Worm (Caenorhabditis elegans): ENCODE measurements around the gene oac-24.

oac-24 gene

ce11 chrV:4742190-4742589 is 31.6 kb downstream of the oac-24 start, which contains the start of gene ugt-61:
Gene ugt-61 (plus strand): TSS chrV:4742422.
- TF ChIP-seq ceh-13 (GFP tag; optimal IDR thresholded peaks at IDR 0.05) (no peak), aly-1 (tag; optimal IDR thresholded peaks at IDR 0.05) (no peak), hmg-4 (GFP tag; optimal IDR thresholded peaks at IDR 0.05) (no peak), F13C5.2 (tag; optimal IDR thresholded peaks at IDR 0.05) (no peak), ets-7 (tag; optimal IDR thresholded peaks at IDR 0.05) (no peak), tbx-37 (GFP tag; conservative IDR thresholded peaks at IDR 0.05) (no peak), hnd-1 (tag; optimal IDR thresholded peaks at IDR 0.05) (no peak), B0310.2 (tag; optimal IDR thresholded peaks at IDR 0.05) (no peak), tbx-11 (GFP tag; IDR thresholded peaks at IDR 0.05) (no peak), pes-1 (GFP tag; IDR thresholded peaks at IDR 0.05) (no peak), sea-1 (GFP tag; conservative IDR thresholded peaks at IDR 0.05) (no peak), flt-1 (GFP tag; IDR thresholded peaks at IDR 0.05) (no peak), tra-4 (tag; optimal IDR thresholded peaks at IDR 0.05) (no peak), scrt-1 (GFP tag; IDR thresholded peaks at IDR 0.05) (no peak)

ce11 chrV:4745269-4745668 is 34.7 kb downstream of the oac-24 start, which contains the start of gene C18G1.7:
Gene C18G1.7 (plus strand): TSS chrV:4745569.
- TF ChIP-seq hmg-4 (GFP tag; optimal IDR thresholded peaks at IDR 0.05) (no peak), tbx-37 (GFP tag; conservative IDR thresholded peaks at IDR 0.05) (no peak), hmbx-1 (tag; optimal IDR thresholded peaks at IDR 0.05) (no peak), tra-4 (tag; optimal IDR thresholded peaks at IDR 0.05) (no peak), ceh-36 (tag; optimal IDR thresholded peaks at IDR 0.05) (no peak), pes-1 (GFP tag; IDR thresholded peaks at IDR 0.05) (no peak), ets-7 (tag; optimal IDR thresholded peaks at IDR 0.05) (no peak), flt-1 (GFP tag; IDR thresholded peaks at IDR 0.05) (no peak), scrt-1 (GFP tag; IDR thresholded peaks at IDR 0.05) (no peak), sea-1 (GFP tag; conservative IDR thresholded peaks at IDR 0.05) (no peak), hnd-1 (tag; optimal IDR thresholded peaks at IDR 0.05) (no peak), B0310.2 (tag; optimal IDR thresholded peaks at IDR 0.05) (no peak), F13C5.2 (tag; optimal IDR thresholded peaks at IDR 0.05) (no peak)

- no peak for TF ChIP-seq ceh-13 (GFP tag; optimal IDR thresholded peaks at IDR 0.05)
Measured at ce11 chrV:4750294-4750693, 39.7 kb downstream of the oac-24 start, which contains the start of gene C18G1.6. Gene C18G1.6 (plus strand): TSS chrV:4750594.

ce11 chrV:4754123-4754522 is 43.6 kb downstream of the oac-24 start, which contains the start of gene hil-4:
Gene hil-4 (plus strand): TSS chrV:4754313.
- TF ChIP-seq scrt-1 (GFP tag; IDR thresholded peaks at IDR 0.05) (no peak), sea-1 (GFP tag; conservative IDR thresholded peaks at IDR 0.05) (no peak), F13C5.2 (tag; optimal IDR thresholded peaks at IDR 0.05) (no peak), tbx-37 (GFP tag; conservative IDR thresholded peaks at IDR 0.05) (no peak), ets-7 (tag; optimal IDR thresholded peaks at IDR 0.05) (no peak), ceh-36 (tag; optimal IDR thresholded peaks at IDR 0.05) (no peak), hmg-4 (GFP tag; optimal IDR thresholded peaks at IDR 0.05) (no peak), ceh-13 (GFP tag; optimal IDR thresholded peaks at IDR 0.05) (no peak), flt-1 (GFP tag; IDR thresholded peaks at IDR 0.05) (no peak), aly-1 (tag; optimal IDR thresholded peaks at IDR 0.05) (no peak), pes-1 (GFP tag; IDR thresholded peaks at IDR 0.05) (no peak), ama-1 (optimal IDR thresholded peaks at IDR 0.05) (no peak), B0310.2 (tag; optimal IDR thresholded peaks at IDR 0.05) (no peak)

- TF ChIP-seq pes-1 (GFP tag; IDR thresholded peaks at IDR 0.05) (no peak), ama-1 (optimal IDR thresholded peaks at IDR 0.05) (no peak), F13C5.2 (tag; optimal IDR thresholded peaks at IDR 0.05) (no peak), hmbx-1 (tag; optimal IDR thresholded peaks at IDR 0.05) (no peak)
Measured at ce11 chrV:4754684-4755211, 44.2 kb downstream of the oac-24 start.

- TF ChIP-seq B0310.2 (tag; optimal IDR thresholded peaks at IDR 0.05) (no peak), sea-1 (GFP tag; conservative IDR thresholded peaks at IDR 0.05) (no peak), ets-7 (tag; optimal IDR thresholded peaks at IDR 0.05) (no peak), ceh-13 (GFP tag; optimal IDR thresholded peaks at IDR 0.05) (no peak), flt-1 (GFP tag; IDR thresholded peaks at IDR 0.05) (no peak), aly-1 (tag; optimal IDR thresholded peaks at IDR 0.05) (no peak), hnd-1 (tag; optimal IDR thresholded peaks at IDR 0.05) (no peak), F13C5.2 (tag; optimal IDR thresholded peaks at IDR 0.05) (no peak), tra-4 (tag; optimal IDR thresholded peaks at IDR 0.05) (no peak), ama-1 (optimal IDR thresholded peaks at IDR 0.05) (no peak)
Measured at ce11 chrV:4755308-4756029, 44.9 kb downstream of the oac-24 start, which contains the start of gene pgl-3. Gene pgl-3 (plus strand): TSS chrV:4755979.

ce11 chrV:4758019-4758418 is 47.5 kb downstream of the oac-24 start:
- TF ChIP-seq F13C5.2 (tag; optimal IDR thresholded peaks at IDR 0.05) (no peak), ceh-13 (GFP tag; optimal IDR thresholded peaks at IDR 0.05) (no peak), hnd-1 (tag; optimal IDR thresholded peaks at IDR 0.05) (no peak), B0310.2 (tag; optimal IDR thresholded peaks at IDR 0.05) (no peak), pes-1 (GFP tag; IDR thresholded peaks at IDR 0.05) (no peak), ceh-36 (tag; optimal IDR thresholded peaks at IDR 0.05) (no peak)

- no peak for TF ChIP-seq tbx-11 (GFP tag; IDR thresholded peaks at IDR 0.05)
- TF ChIP-seq pes-1 (GFP tag; IDR thresholded peaks at IDR 0.05): no peak
- TF ChIP-seq ceh-36 (tag; optimal IDR thresholded peaks at IDR 0.05): no peak
- no peak for TF ChIP-seq ama-1 (optimal IDR thresholded peaks at IDR 0.05)
- TF ChIP-seq F13C5.2 (tag; optimal IDR thresholded peaks at IDR 0.05): no peak
- TF ChIP-seq aly-1 (tag; optimal IDR thresholded peaks at IDR 0.05): no peak
- TF ChIP-seq hmg-4 (GFP tag; optimal IDR thresholded peaks at IDR 0.05): no peak
- no peak for TF ChIP-seq hnd-1 (tag; optimal IDR thresholded peaks at IDR 0.05)
- no peak for TF ChIP-seq hmbx-1 (tag; optimal IDR thresholded peaks at IDR 0.05)
- no peak for TF ChIP-seq sea-1 (GFP tag; conservative IDR thresholded peaks at IDR 0.05)
- no peak for TF ChIP-seq flt-1 (GFP tag; IDR thresholded peaks at IDR 0.05)
- TF ChIP-seq ets-7 (tag; optimal IDR thresholded peaks at IDR 0.05): no peak
- TF ChIP-seq ceh-13 (GFP tag; optimal IDR thresholded peaks at IDR 0.05): no peak
Measured at ce11 chrV:4758540-4758939, 48.0 kb downstream of the oac-24 start.
